Fruit fly (Drosophila melanogaster): ENCODE data around the gene rtp.
A peak's percentile ranks its signal among the peaks of the same experiment; 100 is the strongest.

The rtp gene

DNA sequence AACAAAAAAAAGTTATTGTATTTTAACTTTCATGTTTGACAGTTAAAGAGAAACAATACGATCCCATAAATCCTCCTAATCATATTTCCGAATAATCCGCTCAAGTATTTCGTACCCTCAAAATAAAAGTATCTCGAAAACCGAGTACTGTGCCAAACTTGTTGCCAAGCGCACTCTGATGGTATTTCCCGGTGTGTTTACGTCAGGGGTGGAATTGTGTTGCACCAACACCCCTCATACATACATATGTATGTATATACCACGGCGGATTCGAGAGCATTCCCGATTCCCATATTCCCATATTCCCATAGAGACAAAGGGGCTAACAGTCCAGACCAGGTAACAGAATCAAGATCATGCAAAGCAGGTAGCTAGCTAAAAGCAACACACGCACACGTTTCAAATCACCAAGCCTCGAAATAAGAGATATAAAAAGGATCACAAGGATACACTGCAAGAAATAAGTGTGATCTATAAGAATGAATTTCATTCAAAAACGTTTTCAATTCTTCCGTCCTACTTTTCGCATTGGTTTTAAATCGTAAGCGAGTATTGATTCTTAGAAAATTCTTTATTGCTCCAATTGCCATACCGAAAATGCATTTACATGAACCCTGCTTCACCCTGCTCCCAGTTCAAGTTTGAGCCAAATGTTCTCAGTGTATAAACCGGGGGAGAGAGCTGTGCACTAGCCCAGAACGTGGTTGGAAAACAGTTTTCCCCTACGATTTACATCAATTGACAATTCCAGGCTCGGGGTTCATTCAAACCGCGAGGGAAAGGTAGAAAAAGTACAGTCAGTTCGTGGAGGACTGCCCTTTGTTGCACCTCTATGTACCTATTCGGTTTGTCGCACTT, 25.0 kb downstream of the rtp start (continued):
- peak; percentile 26 for TF ChIP-seq CG31388 (GFP tag; optimal IDR thresholded peaks at IDR 0.05)
- peak; percentile 13 for TF ChIP-seq HLHmδ (GFP tag; optimal IDR thresholded peaks at IDR 0.05)
- TF ChIP-seq CG15479 (GFP tag; optimal IDR thresholded peaks at IDR 0.05) = peak; percentile 97
- peak; percentile 24 for TF ChIP-seq HHEX (GFP tag; optimal IDR thresholded peaks at IDR 0.05)
- peak; percentile 74 for TF ChIP-seq Abd-B (GFP tag; optimal IDR thresholded peaks at IDR 0.05)
- TF ChIP-seq CG14441 (GFP tag; IDR thresholded peaks at IDR 0.05) = no peak
- no peak for TF ChIP-seq Oaz (GFP tag; IDR thresholded peaks at IDR 0.05)
- TF ChIP-seq chif (GFP tag; optimal IDR thresholded peaks at IDR 0.05) = peak; percentile 77 to 93
- TF ChIP-seq CG3065 (GFP tag; optimal IDR thresholded peaks at IDR 0.05) = peak; percentile 58
- TF ChIP-seq H2.0 (GFP tag; IDR thresholded peaks at IDR 0.05) = peak; percentile 37; the same call in 1 of the 2 replicates
- peak; percentile 95 for TF ChIP-seq zen (tag; optimal IDR thresholded peaks at IDR 0.05)
- peak; percentile 93 for TF ChIP-seq ac (GFP tag; optimal IDR thresholded peaks at IDR 0.05)
- peak; percentile 62 for TF ChIP-seq CG17568 (GFP tag; optimal IDR thresholded peaks at IDR 0.05)
- no peak for TF ChIP-seq Hr39 (optimal IDR thresholded peaks at IDR 0.05)
- peak; percentile 78 for TF ChIP-seq CG4820 (GFP tag; optimal IDR thresholded peaks at IDR 0.05)
- no peak for TF ChIP-seq CG5953 (GFP tag; IDR thresholded peaks at IDR 0.05)
- TF ChIP-seq CG12236 (GFP tag; optimal IDR thresholded peaks at IDR 0.05) = peak; percentile 84
- no peak for TF ChIP-seq amos (GFP tag; IDR thresholded peaks at IDR 0.05; ENCODE audit: partially characterized antibody)
- TF ChIP-seq chm (GFP tag; IDR thresholded peaks at IDR 0.05) = peak; percentile 60; the same call in 1 of the 2 replicates
- peak; percentile 64; the same call in 1 of the 3 replicates for TF ChIP-seq CG11695 (GFP tag; IDR thresholded peaks at IDR 0.05)
- TF ChIP-seq fd3F (GFP tag; optimal IDR thresholded peaks at IDR 0.05) = no peak
- TF ChIP-seq CG13894 (tag; optimal IDR thresholded peaks at IDR 0.05) = no peak
- TF ChIP-seq CG12299 (tag; optimal IDR thresholded peaks at IDR 0.05) = peak; percentile 4
- no peak for TF ChIP-seq ham (GFP tag; IDR thresholded peaks at IDR 0.05)
- no peak for TF ChIP-seq sc (optimal IDR thresholded peaks at IDR 0.05)
- peak; percentile 70 for TF ChIP-seq sc (GFP tag; optimal IDR thresholded peaks at IDR 0.05)
- no peak for TF ChIP-seq CG2120 (GFP tag; optimal IDR thresholded peaks at IDR 0.05)
- TF ChIP-seq nau (GFP tag; optimal IDR thresholded peaks at IDR 0.05) = no peak
- TF ChIP-seq pho (GFP tag; optimal IDR thresholded peaks at IDR 0.05) = no peak
- no peak for TF ChIP-seq pzg (GFP tag; optimal IDR thresholded peaks at IDR 0.05)
- TF ChIP-seq abd-A (tag; optimal IDR thresholded peaks at IDR 0.05) = no peak
- TF ChIP-seq CG2129 (GFP tag; IDR thresholded peaks at IDR 0.05; ENCODE audit: partially characterized antibody) = no peak
- no peak for TF ChIP-seq CG1832 (GFP tag; optimal IDR thresholded peaks at IDR 0.05)
- TF ChIP-seq CG17361 (GFP tag; IDR thresholded peaks at IDR 0.05) = peak; percentile 87
- TF ChIP-seq Rfx (GFP tag; IDR thresholded peaks at IDR 0.05) = no peak
- peak; percentile 82 for TF ChIP-seq vfl (GFP tag; optimal IDR thresholded peaks at IDR 0.05)
- no peak for TF ChIP-seq toy (GFP tag; IDR thresholded peaks at IDR 0.05)
- peak; percentile 85 for TF ChIP-seq D19A (tag; optimal IDR thresholded peaks at IDR 0.05)
- no peak for TF ChIP-seq BEAF-32 (GFP tag; optimal IDR thresholded peaks at IDR 0.05)
- peak; percentile 97 for TF ChIP-seq Ets65A (GFP tag)
- peak; percentile 8 for TF ChIP-seq PHDP (tag; optimal IDR thresholded peaks at IDR 0.05)
- no peak for TF ChIP-seq klu (GFP tag; IDR thresholded peaks at IDR 0.05)
- peak; percentile 23 for TF ChIP-seq CG7987 (GFP tag; optimal IDR thresholded peaks at IDR 0.05)
- peak; percentile 2 for TF ChIP-seq kah (GFP tag; optimal IDR thresholded peaks at IDR 0.05)
- TF ChIP-seq sisA (GFP tag; IDR thresholded peaks at IDR 0.05) = peak; percentile 48
- no peak for TF ChIP-seq slbo (GFP tag; IDR thresholded peaks at IDR 0.05)
- no peak for TF ChIP-seq gsb (GFP tag; IDR thresholded peaks at IDR 0.05)
- peak; percentile 13 for TF ChIP-seq Jarid2 (GFP tag; optimal IDR thresholded peaks at IDR 0.05)
- no peak for TF ChIP-seq NFAT (GFP tag; IDR thresholded peaks at IDR 0.05)
- TF ChIP-seq CG15011 (GFP tag; optimal IDR thresholded peaks at IDR 0.05) = peak; percentile 40
